Worm (Caenorhabditis elegans) whole organism, L1 larva: ENCODE results near the gene R10E9.4.

Experiments
- C04F5.9 ChIP-seq: sonication (generic microtip); optimal IDR thresholded peaks from 2 replicates; lab custom pipeline; 2016; ENCODE audit warnings: missing genetic modification characterization, missing compliant biosample characterization
- ama-1 ChIP-seq: fragments of 150-350 bp; optimal IDR thresholded peaks from 2 replicates; lab custom pipeline; 2014
- ceh-82 ChIP-seq, 3 experiments: fragments of 150-350 bp in 1 of 3; sonication (generic microtip) in 2 of 3; optimal IDR thresholded peaks; 2 replicates each; lab custom pipeline; 2014 to 2017; ENCODE audit warnings: missing biosample characterization in 3 of 3, missing genetic modification characterization in 3 of 3
- dsc-1 ChIP-seq: sonication (generic microtip); optimal IDR thresholded peaks from 2 replicates; lab custom pipeline; 2016; ENCODE audit warnings: mild to moderate bottlenecking, missing genetic modification characterization, missing compliant biosample characterization
- efl-1 ChIP-seq, 4 experiments: fragments of 150-350 bp; optimal IDR thresholded peaks in 3 of 4; peaks in 1 of 4; 1 replicate in 1 of 4; 2 replicates in 3 of 4; lab custom pipeline; 2014; ENCODE audit warnings: missing biosample characterization in 2 of 4, missing genetic modification characterization in 2 of 4, missing genetic modification reagents in 2 of 4
- egl-27 ChIP-seq, 2 experiments: fragments of 150-350 bp in 1 of 2; sonication (generic microtip); optimal IDR thresholded peaks; 3 replicates each; lab custom pipeline; 2017 to 2018; ENCODE audit warnings: missing biosample characterization in 2 of 2, missing genetic modification characterization in 2 of 2, missing genetic modification reagents in 2 of 2
- fos-1 ChIP-seq: fragments of 150-350 bp; optimal IDR thresholded peaks from 2 replicates; lab custom pipeline; 2014; ENCODE audit warnings: missing biosample characterization, missing genetic modification characterization
- nhr-11 ChIP-seq: fragments of 150-350 bp; optimal IDR thresholded peaks from 2 replicates; lab custom pipeline; 2014; ENCODE audit warnings: missing biosample characterization, missing genetic modification characterization
- nhr-12 ChIP-seq: sonication (generic microtip); optimal IDR thresholded peaks from 2 replicates; lab custom pipeline; 2017; ENCODE audit warnings: missing biosample characterization, missing genetic modification characterization
- nhr-76 ChIP-seq: sonication (generic microtip); optimal IDR thresholded peaks from 2 replicates; lab custom pipeline; 2017; ENCODE audit warnings: missing biosample characterization, missing genetic modification characterization
- snpc-4 ChIP-seq: fragments of 150-350 bp; optimal IDR thresholded peaks from 2 replicates; lab custom pipeline; 2014; ENCODE audit warnings: missing biosample characterization, missing genetic modification characterization
- tlp-1 ChIP-seq: fragments of 150-350 bp; optimal IDR thresholded peaks from 2 replicates; lab custom pipeline; 2014; ENCODE audit warnings: missing biosample characterization, missing genetic modification characterization
- unc-130 ChIP-seq: fragments of 150-350 bp; optimal IDR thresholded peaks from 2 replicates; lab custom pipeline; 2017; ENCODE audit warnings: missing biosample characterization, missing genetic modification characterization, inconsistent platforms

ce11 chrIII:3957119-3957739 lies 15.4 kb downstream of the R10E9.4 start:
- TF ChIP-seq ama-1 (peak; percentile 41), fos-1 (no peak), nhr-76 (tag; lab: Kevin White, UChicago) (no peak), tlp-1 (tag; lab: Kevin White, UChicago) (no peak), snpc-4 (peak; percentile 81), unc-130 (tag; lab: Kevin White, UChicago) (no peak), nhr-12 (tag; lab: Kevin White, UChicago) (no peak), egl-27 (tag; optimal IDR thresholded peaks at IDR 0.05; lab: Kevin White, UChicago) (no peak), efl-1 (optimal IDR thresholded peaks at IDR 0.05; lab: Kevin White, UChicago) (no peak), efl-1 (GFP tag; optimal IDR thresholded peaks at IDR 0.05 in 1 of 2; lab: Kevin White, UChicago) (no peak), C04F5.9 (tag; lab: Kevin White, UChicago) (no peak), dsc-1 (no peak), ceh-82 (tag; optimal IDR thresholded peaks at IDR 0.05; lab: Kevin White, UChicago) (no peak), nhr-11 (tag; lab: Kevin White, UChicago) (no peak)
